Worm (Caenorhabditis elegans) whole organism, mixed stage, embryonic: ENCODE measurements around the gene cht-4.

Experiments
- M03D4.4 ChIP-seq: sonication (generic microtip); optimal IDR thresholded peaks from 2 replicates; lab custom pipeline; 2017; ENCODE audit warnings: mild to moderate bottlenecking, missing genetic modification characterization, missing compliant biosample characterization
- bed-3 ChIP-seq: fragments of 200-800 bp; sonication (Bioruptor generic); optimal IDR thresholded peaks from 3 replicates; lab custom pipeline; 2018; ENCODE audit warnings: mild to moderate bottlenecking, missing genetic modification characterization, moderate library complexity, missing compliant biosample characterization
- blmp-1 ChIP-seq: fragments of 150-350 bp; optimal IDR thresholded peaks from 2 replicates; lab custom pipeline; 2014; ENCODE audit warnings: missing biosample characterization, missing genetic modification characterization
- ceh-39 ChIP-seq: fragments of 150-350 bp; optimal IDR thresholded peaks from 2 replicates; lab custom pipeline; 2014; ENCODE audit warnings: missing biosample characterization, missing genetic modification characterization
- ceh-43 ChIP-seq: fragments of 200-800 bp; sonication (Bioruptor generic); optimal IDR thresholded peaks from 2 replicates; lab custom pipeline; 2018; ENCODE audit warnings: mild to moderate bottlenecking, missing genetic modification characterization, moderate library complexity, missing compliant biosample characterization
- ceh-83 ChIP-seq: fragments of 200-800 bp; sonication (Bioruptor generic); optimal IDR thresholded peaks from 2 replicates; lab custom pipeline; 2018; ENCODE audit warnings: mild to moderate bottlenecking, missing genetic modification characterization, missing compliant biosample characterization
- ces-1 ChIP-seq: fragments of 150-350 bp; optimal IDR thresholded peaks from 2 replicates; lab custom pipeline; 2014; ENCODE audit warnings: missing biosample characterization, missing genetic modification reagents, missing genetic modification characterization
- cnd-1 ChIP-seq: fragments of 200-800 bp; sonication (Bioruptor generic); optimal IDR thresholded peaks from 2 replicates; lab custom pipeline; 2018; ENCODE audit warnings: mild to moderate bottlenecking, missing genetic modification characterization, missing compliant biosample characterization
- drap-1 ChIP-seq: fragments of 200-800 bp; sonication (Bioruptor generic); optimal IDR thresholded peaks from 3 replicates; lab custom pipeline; 2018; ENCODE audit warnings: mild to moderate bottlenecking, missing genetic modification characterization, missing compliant biosample characterization
- elt-1 ChIP-seq: sonication (generic microtip); optimal IDR thresholded peaks from 2 replicates; lab custom pipeline; 2017; ENCODE audit warnings: missing genetic modification characterization, mild to moderate bottlenecking, missing compliant biosample characterization, antibody characterized with exemption, moderate library complexity, borderline replicate concordance; ENCODE audit not compliant: insufficient read depth
- elt-3 ChIP-seq: fragments of 150-350 bp; optimal IDR thresholded peaks from 2 replicates; lab custom pipeline; 2014; ENCODE audit warnings: missing biosample characterization, missing genetic modification characterization
- flh-1 ChIP-seq: fragments of 200-800 bp; sonication (Bioruptor generic); optimal IDR thresholded peaks from 2 replicates; lab custom pipeline; 2018; ENCODE audit warnings: mild to moderate bottlenecking, missing genetic modification characterization, moderate library complexity, missing compliant biosample characterization
- ham-2 ChIP-seq: fragments of 200-800 bp; sonication (Bioruptor generic); optimal IDR thresholded peaks from 2 replicates; lab custom pipeline; 2018; ENCODE audit warnings: mild to moderate bottlenecking, missing genetic modification characterization, missing compliant biosample characterization
- hlh-1 ChIP-seq: fragments of 150-350 bp; optimal IDR thresholded peaks from 2 replicates; lab custom pipeline; 2014; ENCODE audit warnings: missing biosample characterization, missing genetic modification reagents, missing genetic modification characterization
- lin-13 ChIP-seq: fragments of 150-350 bp; optimal IDR thresholded peaks from 2 replicates; lab custom pipeline; 2014; ENCODE audit warnings: missing biosample characterization, missing genetic modification characterization
- lin-32 ChIP-seq: fragments of 200-800 bp; sonication (Bioruptor generic); optimal IDR thresholded peaks from 2 replicates; lab custom pipeline; 2018; ENCODE audit warnings: mild to moderate bottlenecking, missing genetic modification characterization, missing compliant biosample characterization
- lsy-2 ChIP-seq: fragments of 150-350 bp; optimal IDR thresholded peaks from 2 replicates; lab custom pipeline; 2014; ENCODE audit warnings: missing biosample characterization, missing genetic modification characterization
- mab-5 ChIP-seq: fragments of 150-350 bp; optimal IDR thresholded peaks from 2 replicates; lab custom pipeline; 2014; ENCODE audit warnings: missing biosample characterization, missing genetic modification characterization
- mep-1 ChIP-seq: fragments of 150-350 bp; optimal IDR thresholded peaks from 2 replicates; lab custom pipeline; 2017; ENCODE audit warnings: missing biosample characterization, missing genetic modification reagents, missing genetic modification characterization, inconsistent platforms
- mls-2 ChIP-seq: sonication (generic microtip); optimal IDR thresholded peaks from 2 replicates; lab custom pipeline; 2016; ENCODE audit warnings: mild to moderate bottlenecking, missing genetic modification characterization, moderate library complexity, missing compliant biosample characterization
- nhr-12 ChIP-seq: fragments of 150-350 bp; optimal IDR thresholded peaks from 2 replicates; lab custom pipeline; 2014; ENCODE audit warnings: missing biosample characterization, missing genetic modification characterization
- nhr-2 ChIP-seq: fragments of 150-350 bp; optimal IDR thresholded peaks from 2 replicates; lab custom pipeline; 2014; ENCODE audit warnings: missing biosample characterization, missing genetic modification characterization
- nhr-237 ChIP-seq: fragments of 150-350 bp; optimal IDR thresholded peaks from 2 replicates; lab custom pipeline; 2014; ENCODE audit warnings: missing biosample characterization, missing genetic modification characterization
- nhr-28 ChIP-seq: fragments of 150-350 bp; optimal IDR thresholded peaks from 2 replicates; lab custom pipeline; 2014; ENCODE audit warnings: missing biosample characterization, missing genetic modification characterization
- nhr-76 ChIP-seq: sonication (generic microtip); optimal IDR thresholded peaks from 2 replicates; lab custom pipeline; 2017; ENCODE audit warnings: missing biosample characterization, missing genetic modification characterization
- pha-4 ChIP-seq: fragments of 150-350 bp; optimal IDR thresholded peaks from 2 replicates; lab custom pipeline; 2018; ENCODE audit warnings: missing biosample characterization, missing genetic modification reagents, missing genetic modification characterization
- sem-2 ChIP-seq: fragments of 200-800 bp; sonication (Bioruptor generic); optimal IDR thresholded peaks from 2 replicates; lab custom pipeline; 2018; ENCODE audit warnings: mild to moderate bottlenecking, missing genetic modification characterization, missing compliant biosample characterization
- snpc-4 ChIP-seq: fragments of 150-350 bp; optimal IDR thresholded peaks from 2 replicates; lab custom pipeline; 2014; ENCODE audit warnings: missing biosample characterization, missing genetic modification characterization
- sptf-1 ChIP-seq: sonication (generic microtip); optimal IDR thresholded peaks from 2 replicates; lab custom pipeline; 2017; ENCODE audit warnings: mild to moderate bottlenecking, missing genetic modification characterization, moderate library complexity, missing compliant biosample characterization
- tbx-8 ChIP-seq: fragments of 200-800 bp; sonication (Bioruptor generic); optimal IDR thresholded peaks from 2 replicates; lab custom pipeline; 2018; ENCODE audit warnings: mild to moderate bottlenecking, missing genetic modification characterization, moderate library complexity, missing compliant biosample characterization
- unc-120 ChIP-seq: sonication (generic microtip); optimal IDR thresholded peaks from 2 replicates; lab custom pipeline; 2017; ENCODE audit warnings: missing genetic modification characterization, missing compliant biosample characterization; ENCODE audit not compliant: poor library complexity, severe bottlenecking
- unc-39 ChIP-seq: fragments of 150-350 bp; optimal IDR thresholded peaks from 2 replicates; lab custom pipeline; 2014; ENCODE audit warnings: missing biosample characterization, missing genetic modification characterization
- unc-62 ChIP-seq: fragments of 150-350 bp; optimal IDR thresholded peaks from 2 replicates; lab custom pipeline; 2014; ENCODE audit warnings: missing biosample characterization, missing genetic modification reagents, missing genetic modification characterization
- zip-8 ChIP-seq: fragments of 150-350 bp; optimal IDR thresholded peaks from 2 replicates; lab custom pipeline; 2014; ENCODE audit warnings: missing biosample characterization, missing genetic modification characterization
- ztf-11 ChIP-seq: fragments of 150-350 bp; optimal IDR thresholded peaks from 2 replicates; lab custom pipeline; 2014; ENCODE audit warnings: missing biosample characterization, missing genetic modification characterization

Gene cht-4

DNA sequence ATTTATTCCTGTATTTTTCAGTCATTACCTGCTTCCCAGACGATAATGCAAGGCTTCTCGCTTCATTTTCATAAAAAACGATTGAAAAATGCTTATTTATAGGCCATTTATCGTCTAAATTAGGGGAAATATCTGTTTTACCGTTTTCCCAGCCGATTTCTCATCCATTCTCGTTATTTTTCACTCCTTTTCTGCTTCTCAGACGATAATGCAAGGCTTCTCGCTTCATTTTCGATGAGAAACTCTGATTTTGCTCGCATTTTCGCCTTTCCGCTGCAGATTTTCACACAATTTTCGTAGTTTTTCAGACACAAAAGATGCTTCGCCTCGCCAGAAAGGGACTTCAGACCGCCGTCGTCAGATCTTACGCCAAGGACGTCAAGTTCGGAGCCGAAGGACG, 37.8 kb downstream of the cht-4 start, which contains the start of gene hsp-60:
hsp-60 (plus strand) TSS at position 301 of the 400 bp plus-strand sequence.
- TF ChIP-seq nhr-76 (tag; lab: Kevin White, UChicago), result no peak
- TF ChIP-seq pha-4 (tag; lab: Kevin White, UChicago), result no peak
- TF ChIP-seq lin-13 (tag; lab: Kevin White, UChicago), result no peak
- TF ChIP-seq mep-1 (tag; lab: Kevin White, UChicago), result no peak
- TF ChIP-seq ceh-83 (GFP tag; lab: Kevin White, UChicago), result no peak
- TF ChIP-seq ceh-43, result no peak
- no peak for TF ChIP-seq sptf-1
- no peak for TF ChIP-seq blmp-1 (tag; lab: Kevin White, UChicago)
- TF ChIP-seq bed-3 (GFP tag; lab: Kevin White, UChicago), result no peak

DNA sequence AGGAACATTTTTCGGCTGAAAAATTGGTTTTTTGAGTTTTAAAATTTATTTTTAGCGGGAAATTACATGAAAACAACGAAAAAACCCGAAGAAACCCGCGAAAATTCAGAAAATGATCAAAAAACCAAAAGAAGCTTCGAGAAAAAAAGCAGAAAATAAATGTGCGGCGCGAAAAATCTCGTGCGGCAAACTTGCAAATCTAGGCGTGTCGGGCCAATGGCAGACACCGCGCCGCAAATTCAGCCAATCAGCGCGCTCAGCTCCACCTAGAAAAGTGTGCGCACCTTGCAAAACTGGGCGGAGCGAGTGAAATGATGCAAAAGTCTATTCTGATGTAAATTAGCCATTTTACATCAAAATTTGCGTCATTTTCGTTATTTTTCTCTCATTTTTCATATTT, 38.4 kb downstream of the cht-4 start, which contains the start of gene Y22D7AL.10:
Y22D7AL.10 (minus strand) TSS at position 15 of the 400 bp plus-strand sequence.
- TF ChIP-seq sptf-1 (peak; percentile 96), mls-2 (tag; lab: Kevin White, UChicago) (peak; percentile 92), nhr-76 (tag; lab: Kevin White, UChicago) (peak; percentile 74), ces-1 (GFP tag; lab: Kevin White, UChicago) (peak; percentile 90), elt-1 (tag; lab: Kevin White, UChicago) (peak; percentile 62), unc-120 (peak; percentile 88), ztf-11 (peak; percentile 90), hlh-1 (tag; lab: Kevin White, UChicago) (peak; percentile 63), blmp-1 (tag; lab: Kevin White, UChicago) (peak; percentile 85), zip-8 (no peak), nhr-237 (tag; lab: Kevin White, UChicago) (peak; percentile 93), ceh-43 (peak; percentile 87), mep-1 (tag; lab: Kevin White, UChicago) (peak; percentile 97), sem-2 (GFP tag; lab: Kevin White, UChicago) (peak; percentile 65), elt-3 (no peak), snpc-4 (tag; lab: Kevin White, UChicago) (no peak), tbx-8 (peak; percentile 80), cnd-1 (tag; lab: Kevin White, UChicago) (peak; percentile 84), lin-13 (tag; lab: Kevin White, UChicago) (peak; percentile 99), drap-1 (GFP tag; lab: Kevin White, UChicago) (peak; percentile 89), lsy-2 (tag; lab: Kevin White, UChicago) (peak; percentile 94), M03D4.4 (tag; lab: Kevin White, UChicago) (peak; percentile 90), pha-4 (tag; lab: Kevin White, UChicago) (peak; percentile 91), nhr-2 (peak; percentile 61), mab-5 (tag; lab: Kevin White, UChicago) (peak; percentile 88), ham-2 (GFP tag; lab: Kevin White, UChicago) (peak; percentile 80), ceh-39 (peak; percentile 88), lin-32 (GFP tag; lab: Kevin White, UChicago) (peak; percentile 13), nhr-12 (peak; percentile 81), unc-62 (GFP tag; lab: Kevin White, UChicago) (peak; percentile 49), bed-3 (GFP tag; lab: Kevin White, UChicago) (peak; percentile 77), unc-39 (tag; lab: Kevin White, UChicago) (peak; percentile 7), flh-1 (peak; percentile 30), nhr-28 (tag; lab: Kevin White, UChicago) (no peak), ceh-83 (GFP tag; lab: Kevin White, UChicago) (peak; percentile 84)

DNA sequence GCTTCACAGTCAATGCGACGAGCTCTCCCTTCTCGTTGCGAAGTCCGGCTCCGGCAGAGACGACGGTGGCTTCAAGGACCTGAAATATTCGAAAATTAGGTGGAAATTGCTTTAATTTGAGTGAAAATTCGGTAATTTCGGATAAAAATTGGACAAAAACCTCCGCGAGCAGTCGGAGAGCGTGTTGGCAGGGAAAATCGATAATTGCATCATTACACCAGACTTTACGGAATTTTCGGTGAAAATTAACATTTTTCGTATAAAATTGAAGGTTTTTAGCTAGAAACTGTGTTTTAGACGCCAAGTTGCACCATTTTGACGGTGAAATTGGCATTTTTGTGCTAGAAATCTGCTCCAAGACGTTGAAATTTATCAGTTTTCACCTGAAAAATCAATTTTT, 39.0 kb downstream of the cht-4 start:
- no peak for TF ChIP-seq hlh-1 (tag; lab: Kevin White, UChicago)
- TF ChIP-seq cnd-1 (tag; lab: Kevin White, UChicago), result no peak
- no peak for TF ChIP-seq zip-8
- no peak for TF ChIP-seq nhr-28 (tag; lab: Kevin White, UChicago)
- no peak for TF ChIP-seq nhr-76 (tag; lab: Kevin White, UChicago)
- no peak for TF ChIP-seq mab-5 (tag; lab: Kevin White, UChicago)
- TF ChIP-seq lin-13 (tag; lab: Kevin White, UChicago), result no peak
- no peak for TF ChIP-seq nhr-237 (tag; lab: Kevin White, UChicago)
- no peak for TF ChIP-seq elt-1 (tag; lab: Kevin White, UChicago)
- TF ChIP-seq ham-2 (GFP tag; lab: Kevin White, UChicago), result no peak
- TF ChIP-seq lin-32 (GFP tag; lab: Kevin White, UChicago), result no peak
- no peak for TF ChIP-seq mep-1 (tag; lab: Kevin White, UChicago)
- TF ChIP-seq ztf-11, result no peak
- TF ChIP-seq sptf-1, result no peak
- no peak for TF ChIP-seq M03D4.4 (tag; lab: Kevin White, UChicago)
- no peak for TF ChIP-seq ces-1 (GFP tag; lab: Kevin White, UChicago)
